Fruit fly (Drosophila melanogaster) S2 (cell line): ENCODE results near the gene ort.

ENCODE experiments used
- CG8478 ChIP-seq: fragments of >200 bp; optimal IDR thresholded peaks from 2 replicates; lab custom pipeline; 2018
- CTCF ChIP-seq, 2 experiments: fragments of >200 bp; optimal IDR thresholded peaks; 2 replicates each; lab custom pipeline; 2018

DNA sequence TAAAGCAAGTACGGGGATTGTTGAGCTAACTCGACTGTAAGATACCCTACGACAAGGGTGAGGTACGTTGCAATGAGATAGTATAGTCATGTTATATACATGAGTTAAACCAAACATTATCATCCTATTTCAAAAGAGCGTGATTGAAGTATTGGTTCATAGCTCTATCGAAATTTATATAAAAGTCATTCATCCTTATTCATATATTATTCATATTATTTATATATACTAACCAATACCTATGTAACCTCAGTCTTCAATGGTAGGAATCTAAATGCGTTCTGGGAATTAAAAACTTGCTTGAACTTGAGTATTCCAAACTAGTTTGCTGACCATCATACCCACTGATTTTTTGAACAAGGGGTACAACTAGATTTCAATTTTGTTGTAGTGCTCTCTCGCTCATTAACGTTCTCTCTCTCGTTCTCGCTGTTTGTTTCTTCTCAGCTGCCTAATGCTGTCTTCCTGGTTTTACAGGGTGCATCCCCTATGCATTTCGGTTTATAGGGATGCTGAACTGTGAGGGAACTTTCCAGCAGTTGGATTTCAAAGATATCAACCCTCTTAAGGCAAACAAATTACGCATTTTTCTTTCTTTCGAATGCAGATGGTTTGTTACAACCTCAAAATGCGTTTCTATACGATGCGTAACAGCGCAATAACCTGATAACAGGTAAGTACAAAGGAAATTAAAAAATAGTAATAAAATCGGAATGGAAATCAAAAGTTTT is 31.6 kb upstream of the ort start:
- TF ChIP-seq CTCF (optimal IDR thresholded peaks at IDR 0.05; lab: Kevin White, UChicago): no peak
- TF ChIP-seq CG8478 (lab: Kevin White, UChicago): no peak
